Fruit fly (Drosophila melanogaster) whole organism, embryonic: Measurements from ENCODE around the gene CG42656.
A peak's percentile ranks its signal among the peaks of the same experiment; 100 is the strongest.

Source experiments
- BEAF-32 ChIP-seq: fragments of 200-800 bp; sonication (Bioruptor generic); optimal IDR thresholded peaks from 3 replicates; lab custom pipeline; 2017; ENCODE audit warnings: missing biosample characterization, missing genetic modification characterization, mild to moderate bottlenecking, moderate library complexity, missing genetic modification reagents
- Bgb ChIP-seq: fragments of 200-800 bp; sonication (Bioruptor generic); IDR thresholded peaks from 2 replicates; pipeline ENCODE4 v1.3.6; 2022; ENCODE audit warnings: missing biosample characterization, missing genetic modification characterization; ENCODE audit not compliant: partially characterized antibody
- CG11085 ChIP-seq: fragments of 200-800 bp; sonication (Bioruptor generic); IDR thresholded peaks from 2 replicates; pipeline ENCODE4 v1.3.6; 2022; ENCODE audit warnings: missing biosample characterization, missing genetic modification characterization
- CG12155 ChIP-seq: fragments of 200-800 bp; sonication (Bioruptor generic); optimal IDR thresholded peaks from 3 replicates; lab custom pipeline; 2016; ENCODE audit warnings: missing biosample characterization, missing genetic modification characterization
- CG12744 ChIP-seq: fragments of 200-800 bp; sonication (Bioruptor generic); optimal IDR thresholded peaks from 2 replicates; lab custom pipeline; 2016; ENCODE audit warnings: missing biosample characterization, missing genetic modification characterization
- CG12769 ChIP-seq: fragments of 200-800 bp; sonication (Bioruptor generic); optimal IDR thresholded peaks from 2 replicates; lab custom pipeline; 2019; ENCODE audit warnings: missing biosample characterization, mild to moderate bottlenecking, missing genetic modification characterization, moderate library complexity
- CG13424 ChIP-seq: fragments of 200-800 bp; sonication (Bioruptor generic); optimal IDR thresholded peaks from 2 replicates; lab custom pipeline; 2019; ENCODE audit warnings: missing biosample characterization, mild to moderate bottlenecking, missing genetic modification characterization, moderate library complexity
- CG13894 ChIP-seq: fragments of 200-800 bp; sonication (Bioruptor generic); optimal IDR thresholded peaks from 3 replicates; lab custom pipeline; 2018; ENCODE audit warnings: missing biosample characterization, mild to moderate bottlenecking, missing genetic modification characterization, moderate library complexity
- CG14860 ChIP-seq: fragments of 200-800 bp; sonication (Bioruptor generic); IDR thresholded peaks from 3 replicates; pipeline ENCODE4 v1.3.6; 2022; ENCODE audit warnings: missing biosample characterization, missing genetic modification characterization; ENCODE audit not compliant: partially characterized antibody
- CG14965 ChIP-seq: fragments of 200-800 bp; sonication (Bioruptor generic); optimal IDR thresholded peaks from 2 replicates; lab custom pipeline; 2016; ENCODE audit warnings: missing biosample characterization, missing genetic modification characterization, borderline replicate concordance
- CG15011 ChIP-seq: fragments of 200-800 bp; sonication (Bioruptor generic); optimal IDR thresholded peaks from 3 replicates; lab custom pipeline; 2018; ENCODE audit warnings: missing biosample characterization, mild to moderate bottlenecking, missing genetic modification characterization
- CG1602 ChIP-seq: fragments of 200-800 bp; sonication (Bioruptor generic); optimal IDR thresholded peaks from 3 replicates; lab custom pipeline; 2016; ENCODE audit warnings: missing biosample characterization, missing genetic modification characterization
- CG17186 ChIP-seq: fragments of 200-800 bp; sonication (Bioruptor generic); optimal IDR thresholded peaks from 3 replicates; lab custom pipeline; 2017; ENCODE audit warnings: missing biosample characterization, missing genetic modification reagents, missing genetic modification characterization
- CG17361 ChIP-seq: fragments of 200-800 bp; sonication (Bioruptor generic); IDR thresholded peaks from 3 replicates; pipeline ENCODE4 v1.3.6; 2022; ENCODE audit warnings: missing biosample characterization, missing genetic modification characterization
- CG1792 ChIP-seq: fragments of 200-800 bp; sonication (Bioruptor generic); optimal IDR thresholded peaks from 2 replicates; lab custom pipeline; 2016; ENCODE audit warnings: missing biosample characterization, missing genetic modification characterization
- CG1832 ChIP-seq: fragments of 200-800 bp; sonication (Bioruptor generic); optimal IDR thresholded peaks from 2 replicates; lab custom pipeline; 2017; ENCODE audit warnings: missing biosample characterization, mild to moderate bottlenecking, missing genetic modification characterization, inconsistent platforms
- CG2120 ChIP-seq: fragments of 200-800 bp; sonication (Bioruptor generic); optimal IDR thresholded peaks from 3 replicates; lab custom pipeline; 2016; ENCODE audit warnings: missing biosample characterization, missing genetic modification characterization
- CG2202 ChIP-seq: fragments of 200-800 bp; sonication (Bioruptor generic); optimal IDR thresholded peaks from 2 replicates; lab custom pipeline; 2018; ENCODE audit warnings: missing biosample characterization, mild to moderate bottlenecking, missing genetic modification characterization
- CG32767 ChIP-seq: fragments of 200-800 bp; sonication (Bioruptor generic); IDR thresholded peaks from 2 replicates; pipeline ENCODE4 v1.3.6; 2022; ENCODE audit warnings: missing biosample characterization, missing genetic modification characterization
- CG3281 ChIP-seq: fragments of 200-800 bp; sonication (Bioruptor generic); optimal IDR thresholded peaks from 3 replicates; lab custom pipeline; 2017; ENCODE audit warnings: missing biosample characterization, mild to moderate bottlenecking, missing genetic modification characterization
- CG6254 ChIP-seq: fragments of 200-800 bp; sonication (Bioruptor generic); optimal IDR thresholded peaks from 3 replicates; lab custom pipeline; 2017; ENCODE audit warnings: mild to moderate bottlenecking, missing biosample characterization, missing genetic modification reagents, missing genetic modification characterization
- CG6854 ChIP-seq: fragments of 200-800 bp; sonication (Bioruptor generic); optimal IDR thresholded peaks from 3 replicates; lab custom pipeline; 2017; ENCODE audit warnings: missing biosample characterization, mild to moderate bottlenecking, missing genetic modification characterization
- CG7987 ChIP-seq: fragments of 200-800 bp; sonication (Bioruptor generic); optimal IDR thresholded peaks from 2 replicates; lab custom pipeline; 2018; ENCODE audit warnings: missing biosample characterization, mild to moderate bottlenecking, missing genetic modification characterization, moderate library complexity
- CG8478 ChIP-seq: fragments of >200 bp; optimal IDR thresholded peaks from 2 replicates; lab custom pipeline; 2018
- CoRest ChIP-seq: fragments of 200-800 bp; sonication (Bioruptor generic); optimal IDR thresholded peaks from 3 replicates; lab custom pipeline; 2018; ENCODE audit warnings: missing biosample characterization, mild to moderate bottlenecking, missing genetic modification characterization, moderate library complexity
- CrebB ChIP-seq: fragments of 200-800 bp; sonication (Bioruptor generic); optimal IDR thresholded peaks from 3 replicates; lab custom pipeline; 2018; ENCODE audit warnings: missing biosample characterization, mild to moderate bottlenecking, missing genetic modification characterization
- Dek ChIP-seq: fragments of 200-800 bp; sonication (Bioruptor generic); optimal IDR thresholded peaks from 3 replicates; lab custom pipeline; 2019; ENCODE audit warnings: missing biosample characterization, mild to moderate bottlenecking, missing genetic modification characterization, moderate library complexity
- Doc3 ChIP-seq: fragments of 200-800 bp; sonication (Bioruptor generic); IDR thresholded peaks from 3 replicates; pipeline ENCODE4 v1.3.6; 2022; ENCODE audit warnings: missing biosample characterization, missing genetic modification characterization; ENCODE audit not compliant: partially characterized antibody
- GATAe ChIP-seq: fragments of 200-800 bp; sonication (Bioruptor generic); conservative IDR thresholded peaks from 2 replicates; pipeline ENCODE4 v1.3.6; 2022; ENCODE audit warnings: missing biosample characterization, missing genetic modification characterization
- Gsc ChIP-seq: fragments of 200-800 bp; sonication (Bioruptor generic); IDR thresholded peaks from 2 replicates; pipeline ENCODE4 v1.3.6; 2022; ENCODE audit warnings: missing biosample characterization, missing genetic modification characterization
- H15 ChIP-seq: fragments of 200-800 bp; sonication (Bioruptor generic); IDR thresholded peaks from 3 replicates; pipeline ENCODE4 v1.3.6; 2022; ENCODE audit warnings: missing biosample characterization, missing genetic modification characterization
- Hr3 ChIP-seq: fragments of 200-800 bp; sonication (Bioruptor generic); optimal IDR thresholded peaks from 3 replicates; lab custom pipeline; 2016; ENCODE audit warnings: missing biosample characterization, missing genetic modification characterization
- Hr51 ChIP-seq, 2 experiments: fragments of 200-800 bp; sonication (Bioruptor generic); optimal IDR thresholded peaks; 2 replicates in 1 of 2; 3 replicates in 1 of 2; lab custom pipeline; 2016 to 2018; ENCODE audit warnings: missing biosample characterization in 2 of 2, missing genetic modification characterization in 2 of 2, mild to moderate bottlenecking in 1 of 2, moderate library complexity in 1 of 2
- Nf-YA ChIP-seq: fragments of 200-800 bp; sonication (Bioruptor generic); IDR thresholded peaks from 2 replicates; pipeline ENCODE4 v1.3.6; 2022; ENCODE audit warnings: missing biosample characterization, missing genetic modification characterization
- bowl ChIP-seq: fragments of 200-800 bp; sonication (Bioruptor generic); IDR thresholded peaks from 2 replicates; pipeline ENCODE4 v1.3.6; 2022; ENCODE audit warnings: missing biosample characterization, missing genetic modification characterization
- chif ChIP-seq, 2 experiments: fragments of 200-800 bp; sonication (Bioruptor generic); optimal IDR thresholded peaks; 3 replicates each; lab custom pipeline; 2016; ENCODE audit warnings: missing biosample characterization in 2 of 2, missing genetic modification characterization in 2 of 2
- chn ChIP-seq: fragments of 200-800 bp; sonication (Bioruptor generic); optimal IDR thresholded peaks from 2 replicates; lab custom pipeline; 2016; ENCODE audit warnings: missing biosample characterization, missing genetic modification characterization
- dimm ChIP-seq: fragments of 200-800 bp; sonication (Bioruptor generic); IDR thresholded peaks from 2 replicates; pipeline ENCODE4 v1.3.6; 2022; ENCODE audit warnings: missing biosample characterization, missing genetic modification characterization
- eve ChIP-seq, 2 experiments: fragments of >200 bp; optimal IDR thresholded peaks; 2 replicates each; lab custom pipeline; 2017; ENCODE audit warnings: missing biosample characterization in 2 of 2, missing genetic modification characterization in 2 of 2
- fd102C ChIP-seq: fragments of 200-800 bp; sonication (Bioruptor generic); optimal IDR thresholded peaks from 2 replicates; lab custom pipeline; 2018; ENCODE audit warnings: missing biosample characterization, mild to moderate bottlenecking, missing genetic modification characterization, moderate library complexity
- fd64A ChIP-seq: fragments of 200-800 bp; sonication (Bioruptor generic); optimal IDR thresholded peaks from 3 replicates; lab custom pipeline; 2018; ENCODE audit warnings: missing biosample characterization, mild to moderate bottlenecking, missing genetic modification characterization
- jigr1 ChIP-seq: fragments of 200-800 bp; sonication (Bioruptor generic); IDR thresholded peaks from 3 replicates; pipeline ENCODE4 v1.3.6; 2022; ENCODE audit warnings: missing biosample characterization, missing genetic modification characterization
- mam ChIP-seq: fragments of 200-800 bp; sonication (Bioruptor generic); optimal IDR thresholded peaks from 3 replicates; lab custom pipeline; 2016; ENCODE audit warnings: missing biosample characterization, missing genetic modification characterization
- prd ChIP-seq, 3 experiments: fragments of >200 bp in 2 of 3; fragments of 200-800 bp in 1 of 3; sonication (Bioruptor generic) in 1 of 3; optimal IDR thresholded peaks in 2 of 3; IDR thresholded peaks in 1 of 3; 2 replicates in 2 of 3; 3 replicates in 1 of 3; pipeline versions ENCODE4 v1.3.6 to Lab custom; 2017 to 2022; ENCODE audit warnings: missing biosample characterization in 1 of 3, missing genetic modification characterization in 1 of 3
- row ChIP-seq: fragments of 200-800 bp; sonication (Bioruptor generic); IDR thresholded peaks from 3 replicates; pipeline ENCODE4 v1.3.6; 2022; ENCODE audit warnings: missing biosample characterization, missing genetic modification characterization
- salm ChIP-seq: fragments of 200-800 bp; sonication (Bioruptor generic); optimal IDR thresholded peaks from 2 replicates; lab custom pipeline; 2018; ENCODE audit warnings: missing biosample characterization, mild to moderate bottlenecking, missing genetic modification characterization
- vvl ChIP-seq: fragments of 200-800 bp; sonication (Bioruptor generic); IDR thresholded peaks from 2 replicates; pipeline ENCODE4 v1.3.6; 2022; ENCODE audit warnings: missing biosample characterization, missing genetic modification characterization
- yki ChIP-seq: fragments of >200 bp; optimal IDR thresholded peaks from 3 replicates; lab custom pipeline; 2018

Gene CG42656

DNA sequence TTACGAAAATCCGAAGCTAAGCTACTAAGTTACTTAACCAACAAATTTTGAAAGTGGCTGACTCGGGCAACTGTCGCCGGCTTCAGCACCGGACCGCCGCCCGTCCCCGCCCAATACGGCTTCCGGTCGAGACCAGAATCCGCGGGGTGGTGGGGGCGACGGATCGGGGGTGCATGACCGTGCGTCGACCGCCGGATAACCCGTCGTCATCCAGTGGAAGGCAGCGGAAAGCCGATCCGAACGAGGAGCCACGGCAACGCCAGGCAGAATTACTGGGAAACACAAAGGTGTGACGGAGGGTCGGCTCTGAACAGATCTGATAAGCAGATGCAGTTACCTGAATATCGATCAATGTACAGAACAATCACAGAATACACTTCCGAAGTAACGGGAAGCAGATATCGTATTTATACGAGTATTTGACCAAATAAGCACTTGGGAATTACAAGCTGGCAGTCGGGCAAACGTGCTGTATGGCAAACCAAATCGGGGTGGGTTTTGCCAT is 18.4 kb downstream of the CG42656 start (continued):
- TF ChIP-seq row (GFP tag; lab: Robert Waterston, UW) (peak; percentile 58; the same call in 1 of the 3 replicates), CG7987 (peak; percentile 34), CrebB (tag; lab: Kevin White, UChicago) (peak; percentile 81), Hr51 (GFP tag; optimal IDR thresholded peaks at IDR 0.05; lab: Kevin White, UChicago) (peak; percentile 36 to 55), CG17186 (peak; percentile 26), CG1792 (no peak), Doc3 (GFP tag; lab: Robert Waterston, UW) (peak; percentile 67; the same call in 2 of the 3 replicates), eve (GFP tag; optimal IDR thresholded peaks at IDR 0.05; lab: Kevin White, UChicago) (no peak)

dm6 chr3R:7473767-7474254 is 19.3 kb downstream of the CG42656 start, which contains the start of gene CG1142:
Gene CG1142 (minus strand): TSS chr3R:7473781.
- peak; percentile 99 for TF ChIP-seq vvl (GFP tag; lab: Robert Waterston, UW)
- TF ChIP-seq CG12769 (tag; lab: Kevin White, UChicago): peak; percentile 98
- peak; percentile 97 for TF ChIP-seq CG12744
- no peak for TF ChIP-seq CG14860 (GFP tag; lab: Robert Waterston, UW)
- peak; percentile 98 for TF ChIP-seq CG2202 (tag; lab: Kevin White, UChicago)
- TF ChIP-seq BEAF-32: peak; percentile 50
- peak; percentile 98 for TF ChIP-seq CG32767 (GFP tag; lab: Robert Waterston, UW)
- peak; percentile 98 for TF ChIP-seq CG2120
- TF ChIP-seq CG3281 (GFP tag; lab: Kevin White, UChicago): peak; percentile 98
- TF ChIP-seq fd102C (GFP tag; lab: Kevin White, UChicago): peak; percentile 97
- peak; percentile 90 for TF ChIP-seq fd64A (GFP tag; lab: Kevin White, UChicago)
- TF ChIP-seq bowl (GFP tag; lab: Robert Waterston, UW): peak; percentile 96
- TF ChIP-seq CG15011 (GFP tag; lab: Kevin White, UChicago): peak; percentile 98
- peak; percentile 85 for TF ChIP-seq GATAe (GFP tag; lab: Robert Waterston, UW)
- no peak for TF ChIP-seq CG1832 (GFP tag; lab: Kevin White, UChicago)
- peak; percentile 95 for TF ChIP-seq chn (GFP tag; lab: Kevin White, UChicago)
- TF ChIP-seq CG13424: peak; percentile 99
- TF ChIP-seq yki (lab: Kevin White, UChicago): no peak
- TF ChIP-seq CG13894 (tag; lab: Kevin White, UChicago): peak; percentile 98
- no peak for TF ChIP-seq prd (optimal IDR thresholded peaks at IDR 0.05; lab: Kevin White, UChicago)
- peak; percentile 99 for TF ChIP-seq prd (GFP tag; IDR thresholded peaks at IDR 0.05; lab: Robert Waterston, UW)
- TF ChIP-seq CG8478: no peak
- TF ChIP-seq Bgb (GFP tag; lab: Robert Waterston, UW): no peak
- TF ChIP-seq salm (tag; lab: Kevin White, UChicago): peak; percentile 99
- peak; percentile 93 for TF ChIP-seq mam (GFP tag; lab: Kevin White, UChicago)
- TF ChIP-seq CG14965 (GFP tag; lab: Kevin White, UChicago): peak; percentile 71
- peak; percentile 96 for TF ChIP-seq CG11085 (GFP tag; lab: Robert Waterston, UW)
- TF ChIP-seq CoRest (tag; lab: Kevin White, UChicago): peak; percentile 99
- TF ChIP-seq Hr51 (GFP tag; optimal IDR thresholded peaks at IDR 0.05; lab: Kevin White, UChicago): peak; percentile 96 to 99
- peak; percentile 96 for TF ChIP-seq CG6254
- TF ChIP-seq Nf-YA (GFP tag; lab: Robert Waterston, UW): peak; percentile 98
- peak; percentile 96 for TF ChIP-seq dimm (GFP tag; lab: Robert Waterston, UW)
- peak; percentile 97 for TF ChIP-seq Hr3
- peak; percentile 98 for TF ChIP-seq H15 (GFP tag; lab: Robert Waterston, UW)
- peak; percentile 96 for TF ChIP-seq CG12155 (GFP tag; lab: Kevin White, UChicago)
- TF ChIP-seq chif (GFP tag; optimal IDR thresholded peaks at IDR 0.05; lab: Kevin White, UChicago): peak; percentile 96 to 98
- peak; percentile 99 for TF ChIP-seq Dek
- TF ChIP-seq jigr1 (GFP tag; lab: Robert Waterston, UW): peak; percentile 92
- peak; percentile 100 for TF ChIP-seq CG17361 (GFP tag; lab: Robert Waterston, UW)
- TF ChIP-seq CG1602 (GFP tag; lab: Kevin White, UChicago): peak; percentile 98
- peak; percentile 77; the same call in 1 of the 2 replicates for TF ChIP-seq Gsc
- peak; percentile 97 for TF ChIP-seq CG6854 (GFP tag; lab: Kevin White, UChicago)
